Worm (Caenorhabditis elegans) whole organism, L1 larva: ENCODE measurements around the gene srx-62.

Source experiments
- C04F5.9 ChIP-seq: sonication (generic microtip); optimal IDR thresholded peaks from 2 replicates; lab custom pipeline; 2016; ENCODE audit warnings: missing genetic modification characterization, missing compliant biosample characterization
- F16B12.6 ChIP-seq: fragments of 150-350 bp; optimal IDR thresholded peaks from 2 replicates; lab custom pipeline; 2014; ENCODE audit warnings: missing biosample characterization, missing genetic modification characterization
- aly-2 ChIP-seq: fragments of 150-350 bp; optimal IDR thresholded peaks from 2 replicates; lab custom pipeline; 2014; ENCODE audit warnings: missing biosample characterization, missing genetic modification characterization
- ama-1 ChIP-seq: fragments of 150-350 bp; optimal IDR thresholded peaks from 2 replicates; lab custom pipeline; 2014
- blmp-1 ChIP-seq: fragments of 150-350 bp; optimal IDR thresholded peaks from 2 replicates; lab custom pipeline; 2014; ENCODE audit warnings: missing biosample characterization, missing genetic modification characterization
- ceh-8 ChIP-seq: fragments of 200-800 bp; sonication (Bioruptor generic); optimal IDR thresholded peaks from 2 replicates; lab custom pipeline; 2018; ENCODE audit warnings: mild to moderate bottlenecking, missing genetic modification characterization, moderate library complexity, missing compliant biosample characterization
- ceh-88 ChIP-seq: fragments of 200-800 bp; sonication (Bioruptor generic); IDR thresholded peaks from 2 replicates; pipeline ENCODE4 v1.3.6; 2022; ENCODE audit warnings: missing genetic modification characterization, missing compliant biosample characterization
- dpl-1 ChIP-seq, 3 experiments: fragments of 150-350 bp in 2 of 3; sonication (generic microtip) in 1 of 3; optimal IDR thresholded peaks; 2 replicates each; lab custom pipeline; 2014 to 2017; ENCODE audit warnings: missing biosample characterization in 3 of 3, missing genetic modification characterization in 3 of 3, missing genetic modification reagents in 3 of 3
- efl-1 ChIP-seq, 4 experiments: fragments of 150-350 bp; optimal IDR thresholded peaks in 3 of 4; peaks in 1 of 4; 1 replicate in 1 of 4; 2 replicates in 3 of 4; lab custom pipeline; 2014; ENCODE audit warnings: missing biosample characterization in 2 of 4, missing genetic modification characterization in 2 of 4, missing genetic modification reagents in 2 of 4
- efl-3 ChIP-seq: fragments of 200-800 bp; sonication (Bioruptor generic); optimal IDR thresholded peaks from 2 replicates; lab custom pipeline; 2018; ENCODE audit warnings: mild to moderate bottlenecking, missing genetic modification characterization, missing compliant biosample characterization
- egl-13 ChIP-seq: sonication (generic microtip); optimal IDR thresholded peaks from 2 replicates; lab custom pipeline; 2016; ENCODE audit warnings: missing genotype, missing genetic modification reagents, missing genetic modification characterization, missing compliant biosample characterization
- egl-27 ChIP-seq, 2 experiments: fragments of 150-350 bp in 1 of 2; sonication (generic microtip); optimal IDR thresholded peaks; 3 replicates each; lab custom pipeline; 2017 to 2018; ENCODE audit warnings: missing biosample characterization in 2 of 2, missing genetic modification characterization in 2 of 2, missing genetic modification reagents in 2 of 2
- elt-2 ChIP-seq: sonication (generic microtip); optimal IDR thresholded peaks from 2 replicates; lab custom pipeline; 2016; ENCODE audit warnings: missing genetic modification characterization, mild to moderate bottlenecking, inconsistent platforms, missing compliant biosample characterization, missing genetic modification reagents
- fkh-4 ChIP-seq: sonication (generic microtip); optimal IDR thresholded peaks from 2 replicates; lab custom pipeline; 2016; ENCODE audit warnings: missing compliant biosample characterization, missing genetic modification characterization, borderline replicate concordance
- hlh-4 ChIP-seq: sonication (generic microtip); optimal IDR thresholded peaks from 2 replicates; lab custom pipeline; 2016; ENCODE audit warnings: mild to moderate bottlenecking, missing genetic modification characterization, missing compliant biosample characterization
- jun-1 ChIP-seq: fragments of 150-350 bp; optimal IDR thresholded peaks from 2 replicates; lab custom pipeline; 2014; ENCODE audit warnings: missing biosample characterization, missing genetic modification reagents, missing genetic modification characterization
- lin-14 ChIP-seq: fragments of 200-800 bp; sonication (Bioruptor generic); optimal IDR thresholded peaks from 2 replicates; lab custom pipeline; 2018; ENCODE audit warnings: mild to moderate bottlenecking, missing genetic modification characterization, moderate library complexity, missing compliant biosample characterization
- lin-15B ChIP-seq: fragments of 150-350 bp; sonication (generic microtip); optimal IDR thresholded peaks from 3 replicates; lab custom pipeline; 2014; ENCODE audit warnings: missing biosample characterization, missing genetic modification characterization
- lir-3 ChIP-seq: sonication (generic microtip); optimal IDR thresholded peaks from 2 replicates; lab custom pipeline; 2016; ENCODE audit warnings: mild to moderate bottlenecking, missing genetic modification characterization, moderate library complexity, missing compliant biosample characterization; ENCODE audit not compliant: poor library complexity
- nhr-12 ChIP-seq: sonication (generic microtip); optimal IDR thresholded peaks from 2 replicates; lab custom pipeline; 2017; ENCODE audit warnings: missing biosample characterization, missing genetic modification characterization
- nhr-19 ChIP-seq: fragments of 200-800 bp; sonication (Bioruptor generic); conservative IDR thresholded peaks from 2 replicates; pipeline ENCODE4 v1.3.6; 2022; ENCODE audit warnings: missing genetic modification characterization, missing compliant biosample characterization
- nhr-237 ChIP-seq: fragments of 150-350 bp; optimal IDR thresholded peaks from 2 replicates; lab custom pipeline; 2014; ENCODE audit warnings: missing biosample characterization, missing genetic modification characterization
- nhr-28 ChIP-seq: fragments of 150-350 bp; optimal IDR thresholded peaks from 2 replicates; lab custom pipeline; 2014; ENCODE audit warnings: missing biosample characterization, missing genetic modification characterization
- nhr-77 ChIP-seq: fragments of 150-350 bp; optimal IDR thresholded peaks from 2 replicates; lab custom pipeline; 2014; ENCODE audit warnings: missing biosample characterization, missing genetic modification characterization
- pag-3 ChIP-seq: sonication (generic microtip); optimal IDR thresholded peaks from 2 replicates; lab custom pipeline; 2017; ENCODE audit warnings: missing genetic modification characterization, mild to moderate bottlenecking, missing compliant biosample characterization, antibody characterized with exemption, borderline replicate concordance; ENCODE audit not compliant: insufficient read depth
- pqm-1 ChIP-seq: sonication (generic microtip); optimal IDR thresholded peaks from 3 replicates; lab custom pipeline; 2017; ENCODE audit warnings: missing biosample characterization, missing genetic modification characterization
- skn-1 ChIP-seq: fragments of 150-350 bp; optimal IDR thresholded peaks from 2 replicates; lab custom pipeline; 2014; ENCODE audit warnings: missing biosample characterization, missing genetic modification characterization
- sox-4 ChIP-seq: sonication (generic microtip); optimal IDR thresholded peaks from 2 replicates; lab custom pipeline; 2016; ENCODE audit warnings: missing genetic modification characterization, missing compliant biosample characterization
- sup-37 ChIP-seq: fragments of 200-800 bp; sonication (Bioruptor generic); optimal IDR thresholded peaks from 2 replicates; lab custom pipeline; 2018; ENCODE audit warnings: mild to moderate bottlenecking, missing genetic modification characterization, missing compliant biosample characterization
- tbx-2 ChIP-seq: sonication (generic microtip); optimal IDR thresholded peaks from 2 replicates; lab custom pipeline; 2016; ENCODE audit warnings: missing genetic modification characterization, missing compliant biosample characterization
- tlp-1 ChIP-seq: fragments of 150-350 bp; optimal IDR thresholded peaks from 2 replicates; lab custom pipeline; 2014; ENCODE audit warnings: missing biosample characterization, missing genetic modification characterization
- unc-130 ChIP-seq: fragments of 150-350 bp; optimal IDR thresholded peaks from 2 replicates; lab custom pipeline; 2017; ENCODE audit warnings: missing biosample characterization, missing genetic modification characterization, inconsistent platforms
- unc-86 ChIP-seq: sonication (generic microtip); optimal IDR thresholded peaks from 2 replicates; lab custom pipeline; 2016; ENCODE audit warnings: missing genetic modification characterization, missing compliant biosample characterization
- zag-1 ChIP-seq: fragments of 150-350 bp; optimal IDR thresholded peaks from 2 replicates; lab custom pipeline; 2014; ENCODE audit warnings: missing biosample characterization, missing genetic modification characterization
- zip-4 ChIP-seq: fragments of 200-800 bp; sonication (Bioruptor generic); optimal IDR thresholded peaks from 2 replicates; lab custom pipeline; 2018; ENCODE audit warnings: mild to moderate bottlenecking, missing genetic modification characterization, moderate library complexity, missing compliant biosample characterization

srx-62 gene

DNA sequence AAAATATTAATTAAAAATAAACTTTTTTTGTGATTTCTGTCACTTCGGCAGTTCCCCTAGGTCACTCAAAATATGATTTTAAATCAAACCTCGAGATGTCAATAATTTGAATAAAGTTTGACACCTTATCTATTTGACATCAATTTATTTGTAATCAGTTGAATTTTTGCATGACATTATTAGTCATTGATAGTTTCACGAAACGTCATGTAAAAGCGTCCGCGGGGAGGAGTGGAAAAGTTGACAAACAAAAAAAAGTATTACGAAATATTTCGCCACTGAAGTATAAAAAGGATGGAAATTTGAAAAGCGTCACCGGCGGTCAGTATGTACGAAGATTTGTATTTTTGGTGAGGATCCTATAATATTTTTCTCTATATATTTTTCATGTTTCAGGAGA, 29.0 kb upstream of the srx-62 start, which contains the start of gene K09D9.1:
Gene K09D9.1 (plus strand): TSS at position 271 of the 400 bp plus-strand sequence.
- peak; percentile 73 for TF ChIP-seq zip-4
- peak; percentile 74 for TF ChIP-seq elt-2
- TF ChIP-seq skn-1 (tag; lab: Kevin White, UChicago) = peak; percentile 53
- no peak for TF ChIP-seq nhr-77 (tag; lab: Kevin White, UChicago)
- TF ChIP-seq, all 84 proteins: peak for 3

DNA sequence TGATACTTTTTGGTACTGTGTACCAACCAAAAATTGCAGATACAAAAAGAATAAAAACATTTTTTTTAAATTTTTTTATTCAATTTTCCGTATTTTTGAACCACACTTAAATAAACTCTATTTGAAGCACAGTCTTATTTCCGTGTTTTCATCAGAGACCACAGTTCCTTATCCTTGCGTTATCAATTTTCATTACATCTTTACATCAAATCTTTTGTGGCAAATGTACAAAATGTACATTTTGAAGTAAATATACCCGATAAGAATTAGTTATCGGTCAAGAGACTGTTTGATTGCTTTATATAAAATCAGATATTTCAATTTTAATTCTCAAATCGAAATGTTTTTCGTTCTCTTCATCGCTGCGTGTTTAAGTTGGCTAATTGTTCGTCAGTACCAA, 26.6 kb upstream of the srx-62 start, which contains the start of gene cyp-35A3:
Gene cyp-35A3 (plus strand): TSS at position 301 of the 400 bp plus-strand sequence.
- no peak for TF ChIP-seq dpl-1 (GFP tag; optimal IDR thresholded peaks at IDR 0.05; lab: Kevin White, UChicago)
- TF ChIP-seq blmp-1 = no peak
- TF ChIP-seq fkh-4 (tag; lab: Kevin White, UChicago) = no peak
- no peak for TF ChIP-seq nhr-12 (tag; lab: Kevin White, UChicago)
- TF ChIP-seq nhr-19 (GFP tag; lab: Robert Waterston, UW) = no peak
- no peak for TF ChIP-seq lin-15B (tag; lab: Kevin White, UChicago)
- TF ChIP-seq sup-37 (GFP tag; lab: Kevin White, UChicago) = no peak
- no peak for TF ChIP-seq lin-14 (GFP tag; lab: Kevin White, UChicago)
- TF ChIP-seq tlp-1 (tag; lab: Kevin White, UChicago) = no peak
- no peak for TF ChIP-seq jun-1 (tag; lab: Kevin White, UChicago)
- TF ChIP-seq nhr-237 (tag; lab: Kevin White, UChicago) = no peak
- TF ChIP-seq ceh-88 (GFP tag; lab: Robert Waterston, UW) = no peak
- no peak for TF ChIP-seq tbx-2 (tag; lab: Kevin White, UChicago)
- TF ChIP-seq zag-1 (tag; lab: Kevin White, UChicago) = no peak
- TF ChIP-seq lir-3 (tag; lab: Kevin White, UChicago) = no peak
- TF ChIP-seq sox-4 = no peak
- no peak for TF ChIP-seq aly-2 (tag; lab: Kevin White, UChicago)
- no peak for TF ChIP-seq hlh-4 (tag; lab: Kevin White, UChicago)

DNA sequence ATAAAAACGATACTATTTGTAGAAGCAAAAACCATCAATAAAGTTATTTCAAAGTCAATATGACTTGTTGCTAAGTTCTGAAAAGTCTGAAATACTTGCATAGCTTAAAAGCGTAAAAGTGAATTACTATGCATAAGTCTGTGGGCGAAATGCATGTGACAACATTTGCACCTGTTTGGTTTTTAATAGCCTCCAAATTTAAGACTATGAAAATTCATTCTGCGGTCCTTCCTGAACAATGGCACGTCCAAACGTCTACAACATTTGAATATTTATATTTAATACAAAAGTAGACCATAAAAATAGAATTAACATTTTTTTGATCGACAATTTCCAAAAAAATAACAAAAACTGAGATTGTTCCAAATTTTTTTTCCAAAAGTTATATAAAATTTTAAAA, 26.0 kb upstream of the srx-62 start, which contains the start of gene K09D9.14:
Gene K09D9.14 (minus strand): TSS at position 101 of the 400 bp plus-strand sequence.
- TF ChIP-seq tbx-2 (tag; lab: Kevin White, UChicago) (no peak), egl-27 (tag; optimal IDR thresholded peaks at IDR 0.05; lab: Kevin White, UChicago) (no peak), pqm-1 (no peak), ceh-8 (no peak)

DNA sequence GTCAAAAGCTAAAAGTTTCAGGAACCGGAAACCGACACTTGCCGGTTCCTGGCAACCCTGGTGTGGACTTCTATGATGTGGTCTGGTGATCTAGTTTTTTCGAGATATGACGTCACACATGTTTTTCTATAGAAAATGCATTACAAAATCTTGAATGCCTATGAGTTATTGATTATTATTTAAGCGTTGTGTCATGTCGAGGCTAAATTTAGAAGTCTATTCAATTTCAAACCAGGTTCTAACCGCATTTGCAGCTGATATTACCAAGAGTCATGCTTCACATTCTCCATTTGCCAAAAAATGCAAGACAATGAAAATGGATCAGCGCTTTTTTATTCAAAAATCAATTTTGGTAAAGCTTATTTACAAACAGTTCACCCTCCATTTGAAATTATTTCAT, 23.4 kb upstream of the srx-62 start, which contains the start of gene K09D9.3:
Gene K09D9.3 (plus strand): TSS at position 301 of the 400 bp plus-strand sequence.
- TF ChIP-seq nhr-28 (tag; lab: Kevin White, UChicago) (no peak), efl-3 (GFP tag; lab: Kevin White, UChicago) (no peak), unc-130 (tag; lab: Kevin White, UChicago) (no peak), egl-13 (tag; lab: Kevin White, UChicago) (no peak), F16B12.6 (no peak), aly-2 (tag; lab: Kevin White, UChicago) (no peak), ama-1 (no peak), pag-3 (tag; lab: Kevin White, UChicago) (no peak), lin-14 (GFP tag; lab: Kevin White, UChicago) (no peak), tbx-2 (tag; lab: Kevin White, UChicago) (no peak), C04F5.9 (no peak)
- TF ChIP-seq, all 84 proteins: peak for 0

DNA sequence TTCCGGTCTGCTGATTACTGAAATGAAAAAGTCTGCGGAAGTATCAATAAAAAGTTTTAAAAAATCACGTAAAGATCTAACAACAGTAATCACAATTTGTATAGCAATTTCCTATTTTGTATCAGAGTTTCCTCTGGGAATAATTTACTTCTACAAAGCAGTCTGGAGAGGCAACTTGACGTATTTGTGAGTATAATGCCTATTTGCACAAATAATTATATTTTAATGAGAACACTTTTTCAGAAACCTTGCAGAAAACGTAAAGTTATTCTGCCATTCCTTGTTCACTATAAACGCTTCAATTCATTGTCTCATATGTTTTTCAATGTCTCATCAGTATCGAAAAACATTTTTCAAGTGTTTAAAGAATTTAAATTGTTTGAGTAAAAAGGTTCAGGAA, 22.9 kb upstream of the srx-62 start:
- TF ChIP-seq unc-86 (no peak), efl-1 (optimal IDR thresholded peaks at IDR 0.05; lab: Kevin White, UChicago) (no peak), efl-1 (GFP tag; optimal IDR thresholded peaks at IDR 0.05 in 1 of 2; lab: Kevin White, UChicago) (peak in 1 of 2 experiments; percentile 62)
